Fruit fly (Drosophila melanogaster): ENCODE measurements around the gene scpr-B.

DNA sequence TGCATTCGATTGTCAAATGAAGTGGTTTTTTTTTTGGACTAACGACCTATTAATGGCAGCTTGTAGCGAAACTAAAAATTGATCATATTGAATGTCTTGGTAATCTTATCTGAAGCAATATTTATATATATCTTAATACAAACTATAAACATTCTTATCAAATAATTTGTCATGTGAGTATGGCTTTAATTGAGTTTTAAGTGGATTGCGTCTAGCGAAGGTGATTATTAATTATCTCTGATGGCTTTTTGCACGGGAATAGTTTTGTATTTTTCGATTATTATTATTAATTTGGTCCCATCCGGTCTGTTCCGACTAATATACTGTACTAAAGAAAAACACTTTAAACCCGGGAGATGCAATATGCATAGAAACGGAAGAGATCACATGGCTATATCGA is 6.1 kb upstream of the scpr-B start:
- TF ChIP-seq CG8301 (tag; optimal IDR thresholded peaks at IDR 0.05) (no peak), CG15710 (tag; optimal IDR thresholded peaks at IDR 0.05) (no peak), fd96Ca (GFP tag; IDR thresholded peaks at IDR 0.05) (no peak), Pif1B (GFP tag; optimal IDR thresholded peaks at IDR 0.05) (no peak), CG10348 (GFP tag; IDR thresholded peaks at IDR 0.05) (no peak), CG32121 (GFP tag; IDR thresholded peaks at IDR 0.05) (no peak), CG4496 (GFP tag; IDR thresholded peaks at IDR 0.05) (no peak), CG8159 (tag; optimal IDR thresholded peaks at IDR 0.05) (no peak), CG13204 (GFP tag; optimal IDR thresholded peaks at IDR 0.05) (no peak), gl (tag; optimal IDR thresholded peaks at IDR 0.05) (no peak), Pif1A (GFP tag; optimal IDR thresholded peaks at IDR 0.05) (no peak)

All from whole organism, pupa.